Fruit fly (Drosophila melanogaster): ENCODE results near the gene PGRP-SB2.

Gene PGRP-SB2

dm6 chr3L:16768001-16768652, 41.8 kb downstream of the PGRP-SB2 start (continued):
- TF ChIP-seq CG14710 (tag; optimal IDR thresholded peaks at IDR 0.05), result peak; percentile 25
- TF ChIP-seq Dll (GFP tag; IDR thresholded peaks at IDR 0.05; ENCODE audit: partially characterized antibody), result no peak
- TF ChIP-seq exex (tag; optimal IDR thresholded peaks at IDR 0.05), result no peak
- TF ChIP-seq Tbp (GFP tag; optimal IDR thresholded peaks at IDR 0.05), result no peak
- TF ChIP-seq CG7928 (GFP tag; optimal IDR thresholded peaks at IDR 0.05), result no peak
- peak; percentile 42 for TF ChIP-seq CG1602 (GFP tag; optimal IDR thresholded peaks at IDR 0.05)
- peak; percentile 48 for TF ChIP-seq CG12769 (tag; optimal IDR thresholded peaks at IDR 0.05)
- peak; percentile 22 for TF ChIP-seq CG4424 (GFP tag; optimal IDR thresholded peaks at IDR 0.05)
- no peak for TF ChIP-seq al (GFP tag; IDR thresholded peaks at IDR 0.05)
- TF ChIP-seq danr (GFP tag; IDR thresholded peaks at IDR 0.05), result no peak
- no peak for TF ChIP-seq CG14965 (GFP tag; optimal IDR thresholded peaks at IDR 0.05; ENCODE audit: borderline replicate concordance)
- no peak for TF ChIP-seq ATbp (GFP tag; optimal IDR thresholded peaks at IDR 0.05)
- no peak for TF ChIP-seq CG17568 (GFP tag; optimal IDR thresholded peaks at IDR 0.05)
- TF ChIP-seq CG17359 (tag; optimal IDR thresholded peaks at IDR 0.05), result peak; percentile 55
- TF ChIP-seq CG8944 (GFP tag; optimal IDR thresholded peaks at IDR 0.05), result no peak
- no peak for TF ChIP-seq bigmax (GFP tag; optimal IDR thresholded peaks at IDR 0.05)
- 0 out of 2 replicates have a peak, but pooled peaks have one; percentile 12 for TF ChIP-seq onecut (GFP tag; IDR thresholded peaks at IDR 0.05)
- TF ChIP-seq MTF-1 (GFP tag; optimal IDR thresholded peaks at IDR 0.05; ENCODE audit: borderline replicate concordance), result no peak
- no peak for TF ChIP-seq CG7987 (GFP tag; optimal IDR thresholded peaks at IDR 0.05)
- TF ChIP-seq fd96Cb (tag; optimal IDR thresholded peaks at IDR 0.05), result no peak
- no peak for TF ChIP-seq CG10431 (GFP tag; optimal IDR thresholded peaks at IDR 0.05)
- peak; percentile 83 for TF ChIP-seq CG1603 (tag; optimal IDR thresholded peaks at IDR 0.05)
- peak; percentile 15 for TF ChIP-seq CG30431 (GFP tag; optimal IDR thresholded peaks at IDR 0.05)
- peak; percentile 77 for TF ChIP-seq row (GFP tag; IDR thresholded peaks at IDR 0.05)
- no peak for TF ChIP-seq sisA (GFP tag; IDR thresholded peaks at IDR 0.05)
- TF ChIP-seq CG2202 (tag; optimal IDR thresholded peaks at IDR 0.05), result no peak
- TF ChIP-seq sens-2 (GFP tag; IDR thresholded peaks at IDR 0.05), result no peak
- TF ChIP-seq CG7786 (GFP tag; optimal IDR thresholded peaks at IDR 0.05), result no peak
- TF ChIP-seq CG5180 (GFP tag; optimal IDR thresholded peaks at IDR 0.05), result no peak
- TF ChIP-seq sob (GFP tag; IDR thresholded peaks at IDR 0.05), result no peak; the same call in 1 of the 2 replicates
- TF ChIP-seq CG32532 (GFP tag; IDR thresholded peaks at IDR 0.05), result no peak
- TF ChIP-seq CG16863 (GFP tag; optimal IDR thresholded peaks at IDR 0.05), result no peak
- 0 out of 2 replicates have a peak, but pooled peaks have one; percentile 21 for TF ChIP-seq CG11696 (GFP tag; IDR thresholded peaks at IDR 0.05)
- TF ChIP-seq CG8924 (tag; optimal IDR thresholded peaks at IDR 0.05), result peak; percentile 45
- no peak for TF ChIP-seq lilli (GFP tag; optimal IDR thresholded peaks at IDR 0.05)
- no peak for TF ChIP-seq gfzf (GFP tag; optimal IDR thresholded peaks at IDR 0.05)
- no peak for TF ChIP-seq hkb (optimal IDR thresholded peaks at IDR 0.05)
- 0 out of 2 replicates have a peak, but pooled peaks have one; percentile 28 for TF ChIP-seq hkb (GFP tag; IDR thresholded peaks at IDR 0.05)
- TF ChIP-seq CG6689 (GFP tag; IDR thresholded peaks at IDR 0.05), result peak; percentile 66
- TF ChIP-seq tx (GFP tag; optimal IDR thresholded peaks at IDR 0.05), result no peak
- TF ChIP-seq ranshi (GFP tag; IDR thresholded peaks at IDR 0.05), result no peak
- no peak for TF ChIP-seq ERR (GFP tag; optimal IDR thresholded peaks at IDR 0.05)
- TF ChIP-seq nom (GFP tag; optimal IDR thresholded peaks at IDR 0.05), result no peak
- no peak for TF ChIP-seq bowl (GFP tag; IDR thresholded peaks at IDR 0.05)
- TF ChIP-seq CG1024 (GFP tag; IDR thresholded peaks at IDR 0.05), result no peak
- TF ChIP-seq CG11093 (GFP tag; IDR thresholded peaks at IDR 0.05), result 0 out of 3 replicates have a peak, but pooled peaks have one; percentile 31
- TF ChIP-seq CG17612 (GFP tag; IDR thresholded peaks at IDR 0.05), result no peak
- peak; percentile 24; the same call in 1 of the 2 replicates for TF ChIP-seq tna (GFP tag; IDR thresholded peaks at IDR 0.05; ENCODE audit: partially characterized antibody)
- TF ChIP-seq Xbp1 (GFP tag; optimal IDR thresholded peaks at IDR 0.05), result peak; percentile 42
- TF ChIP-seq NK7.1 (GFP tag; optimal IDR thresholded peaks at IDR 0.05), result peak; percentile 22
